Fruit fly (Drosophila melanogaster): ENCODE measurements around the gene CG3062.
A peak's percentile ranks its signal among the peaks of the same experiment; 100 is the strongest.

Gene CG3062

dm6 chrX:4687778-4688399 is 43.2 kb upstream of the CG3062 start, which contains the start of gene ctp (continued):
- peak; percentile 67 for TF ChIP-seq Bgb (GFP tag; IDR thresholded peaks at IDR 0.05; ENCODE audit: partially characterized antibody)
- no peak for TF ChIP-seq pita (GFP tag; optimal IDR thresholded peaks at IDR 0.05)
- peak; percentile 65 for TF ChIP-seq lab (GFP tag; optimal IDR thresholded peaks at IDR 0.05)
- TF ChIP-seq CG10267 (tag; optimal IDR thresholded peaks at IDR 0.05), result peak; percentile 8
- TF ChIP-seq CG11695 (GFP tag; IDR thresholded peaks at IDR 0.05), result 0 out of 3 replicates have a peak, but pooled peaks have one; percentile 26
- TF ChIP-seq CG10321 (GFP tag; IDR thresholded peaks at IDR 0.05), result no peak
- TF ChIP-seq kah (GFP tag; optimal IDR thresholded peaks at IDR 0.05), result no peak
- no peak for TF ChIP-seq Oaz (GFP tag; IDR thresholded peaks at IDR 0.05)
- no peak for TF ChIP-seq toy (GFP tag; IDR thresholded peaks at IDR 0.05)
- TF ChIP-seq CG3281 (GFP tag; optimal IDR thresholded peaks at IDR 0.05), result peak; percentile 31
- no peak for TF ChIP-seq Dip3 (GFP tag; optimal IDR thresholded peaks at IDR 0.05)
- peak; percentile 1 for TF ChIP-seq pum (GFP tag; optimal IDR thresholded peaks at IDR 0.05)
- TF ChIP-seq slou (GFP tag; optimal IDR thresholded peaks at IDR 0.05), result no peak
- TF ChIP-seq pzg (GFP tag; optimal IDR thresholded peaks at IDR 0.05), result peak; percentile 70
- TF ChIP-seq jumu (GFP tag; optimal IDR thresholded peaks at IDR 0.05), result peak; percentile 70
- TF ChIP-seq bbx (GFP tag; IDR thresholded peaks at IDR 0.05; ENCODE audit: partially characterized antibody), result peak; percentile 58
- no peak for TF ChIP-seq croc (GFP tag; conservative IDR thresholded peaks at IDR 0.05)
- no peak for TF ChIP-seq Usf (GFP tag; optimal IDR thresholded peaks at IDR 0.05)
- TF ChIP-seq CG8388 (GFP tag; optimal IDR thresholded peaks at IDR 0.05), result peak; percentile 34
- no peak for TF ChIP-seq Poxn (GFP tag; IDR thresholded peaks at IDR 0.05)
- peak; percentile 48 for TF ChIP-seq CG4282 (GFP tag; optimal IDR thresholded peaks at IDR 0.05)
- TF ChIP-seq cad (GFP tag; optimal IDR thresholded peaks at IDR 0.05), result no peak
- TF ChIP-seq CG13123 (GFP tag; optimal IDR thresholded peaks at IDR 0.05), result no peak
- TF ChIP-seq ewg (GFP tag; optimal IDR thresholded peaks at IDR 0.05), result no peak
- no peak for TF ChIP-seq CG14667 (GFP tag; IDR thresholded peaks at IDR 0.05)
- no peak for TF ChIP-seq gsb-n (tag; optimal IDR thresholded peaks at IDR 0.05)
- TF ChIP-seq fd3F (GFP tag; optimal IDR thresholded peaks at IDR 0.05), result peak; percentile 8
- no peak for TF ChIP-seq wek (GFP tag; optimal IDR thresholded peaks at IDR 0.05)
- no peak for TF ChIP-seq CG12104 (GFP tag; optimal IDR thresholded peaks at IDR 0.05)
- no peak for TF ChIP-seq cato (GFP tag; optimal IDR thresholded peaks at IDR 0.05; ENCODE audit: borderline replicate concordance)
- peak; percentile 16 for TF ChIP-seq Ets97D (GFP tag; optimal IDR thresholded peaks at IDR 0.05)
- TF ChIP-seq Chrac-16 (GFP tag; optimal IDR thresholded peaks at IDR 0.05), result peak; percentile 53
- peak; percentile 95 for TF ChIP-seq CG2116 (GFP tag; optimal IDR thresholded peaks at IDR 0.05)
- no peak for TF ChIP-seq CG4820 (GFP tag; optimal IDR thresholded peaks at IDR 0.05)
- TF ChIP-seq CG3726 (GFP tag; IDR thresholded peaks at IDR 0.05), result no peak
- TF ChIP-seq CG17328 (GFP tag; IDR thresholded peaks at IDR 0.05), result peak; percentile 38; the same call in 1 of the 2 replicates
- peak; percentile 16 for TF ChIP-seq bcd (GFP tag; optimal IDR thresholded peaks at IDR 0.05)
- no peak for TF ChIP-seq CG11723 (GFP tag; optimal IDR thresholded peaks at IDR 0.05)
- TF ChIP-seq ssp (GFP tag; IDR thresholded peaks at IDR 0.05), result no peak
- TF ChIP-seq ase (GFP tag; IDR thresholded peaks at IDR 0.05), result no peak
- 0 out of 3 replicates have a peak, but pooled peaks have one; percentile 53 for TF ChIP-seq CG11456 (GFP tag; IDR thresholded peaks at IDR 0.05)
- no peak for TF ChIP-seq CG18764 (GFP tag; optimal IDR thresholded peaks at IDR 0.05)
- no peak for TF ChIP-seq NC2α (GFP tag; optimal IDR thresholded peaks at IDR 0.05)
- peak; percentile 69; the same call in 2 of the 3 replicates for TF ChIP-seq ci (GFP tag; IDR thresholded peaks at IDR 0.05)
- TF ChIP-seq Xbp1 (GFP tag; optimal IDR thresholded peaks at IDR 0.05), result peak; percentile 55
- TF ChIP-seq wdn (GFP tag; IDR thresholded peaks at IDR 0.05), result no peak
- TF ChIP-seq CG11093 (GFP tag; IDR thresholded peaks at IDR 0.05), result no peak
- no peak for TF ChIP-seq ro (GFP tag; IDR thresholded peaks at IDR 0.05)
- TF ChIP-seq jigr1 (GFP tag; IDR thresholded peaks at IDR 0.05), result no peak
- peak; percentile 37 for TF ChIP-seq HmgD (GFP tag; optimal IDR thresholded peaks at IDR 0.05)
- no peak for TF ChIP-seq CkIIα-i1 (GFP tag; IDR thresholded peaks at IDR 0.05)

Data from whole organism, embryonic.